Worm (Caenorhabditis elegans) whole organism, L1 larva: ENCODE data around the gene glod-4.

Experiments used
- C04F5.9 ChIP-seq: sonication (generic microtip); optimal IDR thresholded peaks from 2 replicates; lab custom pipeline; 2016; ENCODE audit warnings: missing genetic modification characterization, missing compliant biosample characterization
- alr-1 ChIP-seq: fragments of 200-800 bp; sonication (Bioruptor generic); optimal IDR thresholded peaks from 2 replicates; lab custom pipeline; 2018; ENCODE audit warnings: borderline replicate concordance, mild to moderate bottlenecking, missing genetic modification characterization, missing compliant biosample characterization
- aly-2 ChIP-seq: fragments of 150-350 bp; optimal IDR thresholded peaks from 2 replicates; lab custom pipeline; 2014; ENCODE audit warnings: missing biosample characterization, missing genetic modification characterization
- ceh-8 ChIP-seq: fragments of 200-800 bp; sonication (Bioruptor generic); optimal IDR thresholded peaks from 2 replicates; lab custom pipeline; 2018; ENCODE audit warnings: mild to moderate bottlenecking, missing genetic modification characterization, moderate library complexity, missing compliant biosample characterization
- ceh-82 ChIP-seq, 3 experiments: fragments of 150-350 bp in 1 of 3; sonication (generic microtip) in 2 of 3; optimal IDR thresholded peaks; 2 replicates each; lab custom pipeline; 2014 to 2017; ENCODE audit warnings: missing biosample characterization in 3 of 3, missing genetic modification characterization in 3 of 3
- ceh-88 ChIP-seq: fragments of 200-800 bp; sonication (Bioruptor generic); IDR thresholded peaks from 2 replicates; pipeline ENCODE4 v1.3.6; 2022; ENCODE audit warnings: missing genetic modification characterization, missing compliant biosample characterization
- ceh-90 ChIP-seq: sonication (generic microtip); optimal IDR thresholded peaks from 2 replicates; lab custom pipeline; 2016; ENCODE audit warnings: missing genetic modification characterization, missing compliant biosample characterization
- dpl-1 ChIP-seq, 3 experiments: fragments of 150-350 bp in 2 of 3; sonication (generic microtip) in 1 of 3; optimal IDR thresholded peaks; 2 replicates each; lab custom pipeline; 2014 to 2017; ENCODE audit warnings: missing biosample characterization in 3 of 3, missing genetic modification characterization in 3 of 3, missing genetic modification reagents in 3 of 3
- efl-3 ChIP-seq: fragments of 200-800 bp; sonication (Bioruptor generic); optimal IDR thresholded peaks from 2 replicates; lab custom pipeline; 2018; ENCODE audit warnings: mild to moderate bottlenecking, missing genetic modification characterization, missing compliant biosample characterization
- elt-2 ChIP-seq: sonication (generic microtip); optimal IDR thresholded peaks from 2 replicates; lab custom pipeline; 2016; ENCODE audit warnings: missing genetic modification characterization, mild to moderate bottlenecking, inconsistent platforms, missing compliant biosample characterization, missing genetic modification reagents
- ets-5 ChIP-seq: fragments of 200-800 bp; sonication (Bioruptor generic); IDR thresholded peaks from 2 replicates; pipeline ENCODE4 v1.3.6; 2022; ENCODE audit warnings: missing genetic modification characterization, missing compliant biosample characterization
- fkh-10 ChIP-seq: sonication (generic microtip); optimal IDR thresholded peaks from 2 replicates; lab custom pipeline; 2017; ENCODE audit warnings: missing biosample characterization, missing genetic modification reagents, missing genetic modification characterization
- grh-1 ChIP-seq: fragments of 200-800 bp; sonication (Bioruptor generic); IDR thresholded peaks from 2 replicates; pipeline ENCODE4 v1.3.6; 2022; ENCODE audit warnings: missing genetic modification reagents, missing genetic modification characterization, missing compliant biosample characterization
- hlh-17 ChIP-seq: fragments of 200-800 bp; sonication (Bioruptor generic); optimal IDR thresholded peaks from 2 replicates; lab custom pipeline; 2018; ENCODE audit warnings: missing genetic modification characterization, mild to moderate bottlenecking, missing compliant biosample characterization, moderate library complexity, borderline replicate concordance
- irx-1 ChIP-seq: sonication (generic microtip); optimal IDR thresholded peaks from 2 replicates; lab custom pipeline; 2016; ENCODE audit warnings: missing genetic modification characterization, missing compliant biosample characterization
- isw-1 ChIP-seq: fragments of 200-800 bp; sonication (Bioruptor generic); IDR thresholded peaks from 2 replicates; pipeline ENCODE4 v1.3.6; 2022; ENCODE audit warnings: missing genetic modification characterization, missing compliant biosample characterization
- jun-1 ChIP-seq: fragments of 150-350 bp; optimal IDR thresholded peaks from 2 replicates; lab custom pipeline; 2014; ENCODE audit warnings: missing biosample characterization, missing genetic modification reagents, missing genetic modification characterization
- lin-14 ChIP-seq: fragments of 200-800 bp; sonication (Bioruptor generic); optimal IDR thresholded peaks from 2 replicates; lab custom pipeline; 2018; ENCODE audit warnings: mild to moderate bottlenecking, missing genetic modification characterization, moderate library complexity, missing compliant biosample characterization
- lin-35 ChIP-seq, 2 experiments: fragments of 150-350 bp; optimal IDR thresholded peaks; 2 replicates each; lab custom pipeline; 2014; ENCODE audit warnings: missing biosample characterization in 2 of 2, missing genetic modification characterization in 2 of 2, missing genetic modification reagents in 2 of 2
- lin-39 ChIP-seq: fragments of 150-350 bp; optimal IDR thresholded peaks from 2 replicates; lab custom pipeline; 2014; ENCODE audit warnings: missing biosample characterization, missing genetic modification reagents, missing genetic modification characterization
- lsy-2 ChIP-seq, 2 experiments: fragments of 150-350 bp; optimal IDR thresholded peaks; 2 replicates each; lab custom pipeline; 2014; ENCODE audit warnings: missing biosample characterization in 2 of 2, missing genetic modification characterization in 2 of 2
- mab-9 ChIP-seq: fragments of 200-800 bp; sonication (Bioruptor generic); IDR thresholded peaks from 2 replicates; pipeline ENCODE4 v1.3.6; 2022; ENCODE audit warnings: missing genetic modification reagents, missing genetic modification characterization, missing compliant biosample characterization
- mdl-1 ChIP-seq, 2 experiments: fragments of 150-350 bp; optimal IDR thresholded peaks; 2 replicates each; lab custom pipeline; 2014 to 2017; ENCODE audit warnings: missing biosample characterization in 2 of 2, missing genetic modification characterization in 2 of 2, inconsistent platforms in 1 of 2
- mef-2 ChIP-seq: fragments of 150-350 bp; optimal IDR thresholded peaks from 2 replicates; lab custom pipeline; 2014; ENCODE audit warnings: missing biosample characterization, missing genetic modification characterization
- nhr-12 ChIP-seq: sonication (generic microtip); optimal IDR thresholded peaks from 2 replicates; lab custom pipeline; 2017; ENCODE audit warnings: missing biosample characterization, missing genetic modification characterization
- nhr-19 ChIP-seq: fragments of 200-800 bp; sonication (Bioruptor generic); conservative IDR thresholded peaks from 2 replicates; pipeline ENCODE4 v1.3.6; 2022; ENCODE audit warnings: missing genetic modification characterization, missing compliant biosample characterization
- nhr-20 ChIP-seq: sonication (generic microtip); optimal IDR thresholded peaks from 2 replicates; lab custom pipeline; 2016; ENCODE audit warnings: mild to moderate bottlenecking, missing genetic modification characterization, missing compliant biosample characterization
- nhr-47 ChIP-seq: sonication (generic microtip); optimal IDR thresholded peaks from 2 replicates; lab custom pipeline; 2016; ENCODE audit warnings: mild to moderate bottlenecking, missing genetic modification characterization, moderate library complexity, missing compliant biosample characterization
- nhr-71 ChIP-seq: sonication (generic microtip); optimal IDR thresholded peaks from 2 replicates; lab custom pipeline; 2016; ENCODE audit warnings: mild to moderate bottlenecking, missing genetic modification characterization, moderate library complexity, missing compliant biosample characterization
- nhr-77 ChIP-seq: fragments of 150-350 bp; optimal IDR thresholded peaks from 2 replicates; lab custom pipeline; 2014; ENCODE audit warnings: missing biosample characterization, missing genetic modification characterization
- nhr-85 ChIP-seq: sonication (generic microtip); peaks from one replicate; lab custom pipeline; 2016; ENCODE audit warnings: missing genetic modification characterization, inconsistent platforms, missing compliant biosample characterization
- nhr-90 ChIP-seq: sonication (generic microtip); optimal IDR thresholded peaks from 2 replicates; lab custom pipeline; 2016; ENCODE audit warnings: mild to moderate bottlenecking, missing genetic modification characterization, missing compliant biosample characterization; ENCODE audit not compliant: poor library complexity
- pag-3 ChIP-seq: sonication (generic microtip); optimal IDR thresholded peaks from 2 replicates; lab custom pipeline; 2017; ENCODE audit warnings: missing genetic modification characterization, mild to moderate bottlenecking, missing compliant biosample characterization, antibody characterized with exemption, borderline replicate concordance; ENCODE audit not compliant: insufficient read depth
- pax-3 ChIP-seq: fragments of 200-800 bp; sonication (Bioruptor generic); optimal IDR thresholded peaks from 2 replicates; lab custom pipeline; 2018; ENCODE audit warnings: mild to moderate bottlenecking, missing genetic modification characterization, moderate library complexity, missing compliant biosample characterization
- pqm-1 ChIP-seq: sonication (generic microtip); optimal IDR thresholded peaks from 3 replicates; lab custom pipeline; 2017; ENCODE audit warnings: missing biosample characterization, missing genetic modification characterization
- skn-1 ChIP-seq: fragments of 150-350 bp; optimal IDR thresholded peaks from 2 replicates; lab custom pipeline; 2014; ENCODE audit warnings: missing biosample characterization, missing genetic modification characterization
- snpc-4 ChIP-seq: fragments of 150-350 bp; optimal IDR thresholded peaks from 2 replicates; lab custom pipeline; 2014; ENCODE audit warnings: missing biosample characterization, missing genetic modification characterization
- snu-23 ChIP-seq: sonication (generic microtip); optimal IDR thresholded peaks from 2 replicates; lab custom pipeline; 2016; ENCODE audit warnings: missing genetic modification characterization, missing compliant biosample characterization
- sox-4 ChIP-seq: sonication (generic microtip); optimal IDR thresholded peaks from 2 replicates; lab custom pipeline; 2016; ENCODE audit warnings: missing genetic modification characterization, missing compliant biosample characterization
- sptf-1 ChIP-seq: fragments of 150-350 bp; optimal IDR thresholded peaks from 2 replicates; lab custom pipeline; 2014; ENCODE audit warnings: missing biosample characterization, missing genetic modification characterization
- tbx-2 ChIP-seq: sonication (generic microtip); optimal IDR thresholded peaks from 2 replicates; lab custom pipeline; 2016; ENCODE audit warnings: missing genetic modification characterization, missing compliant biosample characterization
- unc-30 ChIP-seq: sonication (generic microtip); optimal IDR thresholded peaks from 2 replicates; lab custom pipeline; 2017; ENCODE audit warnings: missing biosample characterization, missing genetic modification characterization
- unc-86 ChIP-seq: sonication (generic microtip); optimal IDR thresholded peaks from 2 replicates; lab custom pipeline; 2016; ENCODE audit warnings: missing genetic modification characterization, missing compliant biosample characterization
- unc-98 ChIP-seq: fragments of 200-800 bp; sonication (Bioruptor generic); IDR thresholded peaks from 2 replicates; pipeline ENCODE4 v1.3.6; 2022; ENCODE audit warnings: missing genetic modification characterization, missing compliant biosample characterization
- vab-15 ChIP-seq: sonication (generic microtip); optimal IDR thresholded peaks from 2 replicates; lab custom pipeline; 2017; ENCODE audit warnings: missing genotype, mild to moderate bottlenecking, missing genetic modification characterization, missing compliant biosample characterization
- zag-1 ChIP-seq: fragments of 150-350 bp; optimal IDR thresholded peaks from 2 replicates; lab custom pipeline; 2014; ENCODE audit warnings: missing biosample characterization, missing genetic modification characterization
- ztf-4 ChIP-seq: fragments of 150-350 bp; optimal IDR thresholded peaks from 2 replicates; lab custom pipeline; 2014; ENCODE audit warnings: missing biosample characterization, missing genetic modification characterization

glod-4 gene

ce11 chrIII:4150919-4151318, 2.5 kb upstream of the glod-4 start (continued):
- TF ChIP-seq zag-1 (tag; lab: Kevin White, UChicago) (no peak), nhr-12 (tag; lab: Kevin White, UChicago) (no peak), snpc-4 (peak; percentile 29), unc-98 (GFP tag; lab: Robert Waterston, UW) (no peak), ceh-8 (no peak), ets-5 (no peak), grh-1 (GFP tag; lab: Robert Waterston, UW) (peak; percentile 35; the same call in 1 of the 2 replicates), nhr-71 (peak; percentile 85), ztf-4 (tag; lab: Kevin White, UChicago) (peak; percentile 4), hlh-17 (GFP tag; lab: Kevin White, UChicago) (no peak), nhr-47 (tag; lab: Kevin White, UChicago) (peak; percentile 78), unc-86 (tag; lab: Kevin White, UChicago) (peak; percentile 50), aly-2 (no peak), unc-30 (no peak), isw-1 (GFP tag; lab: Robert Waterston, UW) (peak; percentile 74), lin-39 (tag; lab: Kevin White, UChicago) (peak; percentile 27), mab-9 (GFP tag; lab: Robert Waterston, UW) (no peak), mdl-1 (tag; optimal IDR thresholded peaks at IDR 0.05; lab: Kevin White, UChicago) (peak in 1 of 2 experiments; percentile 67), mef-2 (tag; lab: Kevin White, UChicago) (no peak), nhr-20 (tag; lab: Kevin White, UChicago) (peak; percentile 87), snu-23 (GFP tag; lab: Kevin White, UChicago) (peak; percentile 91), efl-3 (GFP tag; lab: Kevin White, UChicago) (no peak), dpl-1 (GFP tag; optimal IDR thresholded peaks at IDR 0.05; lab: Kevin White, UChicago) (peak; percentile 97 to 99 (median 98)), lsy-2 (tag; optimal IDR thresholded peaks at IDR 0.05; lab: Kevin White, UChicago) (peak; percentile 98 to 99), ceh-82 (tag; optimal IDR thresholded peaks at IDR 0.05; lab: Kevin White, UChicago) (peak; percentile 33 to 79 (median 37)), lin-14 (peak; percentile 78), alr-1 (no peak), ceh-90 (tag; lab: Kevin White, UChicago) (no peak), pqm-1 (no peak), sox-4 (peak; percentile 29), pax-3 (tag; lab: Kevin White, UChicago) (peak; percentile 50), nhr-19 (GFP tag; lab: Robert Waterston, UW) (peak; percentile 81), fkh-10 (GFP tag; lab: Kevin White, UChicago) (peak; percentile 22), vab-15 (tag; lab: Kevin White, UChicago) (no peak), tbx-2 (tag; lab: Kevin White, UChicago) (peak; percentile 69), C04F5.9 (tag; lab: Kevin White, UChicago) (peak; percentile 20), sptf-1 (tag; lab: Kevin White, UChicago) (no peak), irx-1 (tag; lab: Kevin White, UChicago) (peak; percentile 66), nhr-77 (tag; lab: Kevin White, UChicago) (peak; percentile 15), nhr-90 (tag; lab: Kevin White, UChicago) (peak; percentile 58), nhr-85 (tag; lab: Kevin White, UChicago) (peak; percentile 51), pag-3 (tag; lab: Kevin White, UChicago) (no peak), ceh-88 (GFP tag; lab: Robert Waterston, UW) (peak; percentile 42; the same call in 1 of the 2 replicates), elt-2 (tag; lab: Kevin White, UChicago) (peak; percentile 28), lin-35 (GFP tag; optimal IDR thresholded peaks at IDR 0.05; lab: Kevin White, UChicago) (peak; percentile 99), jun-1 (tag; lab: Kevin White, UChicago) (peak; percentile 17), skn-1 (tag; lab: Kevin White, UChicago) (peak; percentile 70)
